Worm (Caenorhabditis elegans): ENCODE results near the gene F36H5.14.

F36H5.14 gene

ce11 chrII:1742535-1742934, 32.8 kb upstream of the F36H5.14 start, which contains the start of gene F36H5.12:
Gene F36H5.12 (plus strand): TSS chrII:1742835.
- no peak for TF ChIP-seq daf-12 (tag; optimal IDR thresholded peaks at IDR 0.05)
- no peak for TF ChIP-seq nhr-11 (tag; optimal IDR thresholded peaks at IDR 0.05)
- TF ChIP-seq elt-1 (tag; optimal IDR thresholded peaks at IDR 0.05), result no peak
- TF ChIP-seq nhr-77 (tag; optimal IDR thresholded peaks at IDR 0.05), result no peak
- TF ChIP-seq nhr-25 (tag; optimal IDR thresholded peaks at IDR 0.05), result no peak
- no peak for TF ChIP-seq skn-1 (tag; optimal IDR thresholded peaks at IDR 0.05)
- no peak for TF ChIP-seq egl-5 (tag; optimal IDR thresholded peaks at IDR 0.05)
- no peak for TF ChIP-seq fos-1 (tag; optimal IDR thresholded peaks at IDR 0.05)
- no peak for TF ChIP-seq sea-2 (GFP tag; optimal IDR thresholded peaks at IDR 0.05)
- no peak for TF ChIP-seq pha-4 (tag; optimal IDR thresholded peaks at IDR 0.05)
- no peak for TF ChIP-seq tbx-2 (tag; optimal IDR thresholded peaks at IDR 0.05)
- no peak for TF ChIP-seq R02D3.7 (tag; optimal IDR thresholded peaks at IDR 0.05)
- TF ChIP-seq ceh-82 (tag; optimal IDR thresholded peaks at IDR 0.05), result no peak
- TF ChIP-seq nfya-1 (tag; optimal IDR thresholded peaks at IDR 0.05; ENCODE audit: insufficient read depth), result no peak
- TF ChIP-seq fkh-10 (GFP tag; optimal IDR thresholded peaks at IDR 0.05), result no peak
- no peak for TF ChIP-seq jun-1 (tag; optimal IDR thresholded peaks at IDR 0.05)
- TF ChIP-seq snpc-4 (tag; optimal IDR thresholded peaks at IDR 0.05), result no peak

- TF ChIP-seq pqm-1 (tag; optimal IDR thresholded peaks at IDR 0.05) (no peak), hmg-11 (tag; optimal IDR thresholded peaks at IDR 0.05) (no peak), fkh-2 (tag; optimal IDR thresholded peaks at IDR 0.05) (no peak), aly-2 (tag; optimal IDR thresholded peaks at IDR 0.05) (no peak), elt-3 (tag; optimal IDR thresholded peaks at IDR 0.05) (no peak), nhr-25 (tag; optimal IDR thresholded peaks at IDR 0.05) (no peak), fos-1 (tag; optimal IDR thresholded peaks at IDR 0.05) (no peak), ztf-11 (tag; optimal IDR thresholded peaks at IDR 0.05) (no peak), nhr-11 (tag; optimal IDR thresholded peaks at IDR 0.05) (no peak), ceh-16 (tag; optimal IDR thresholded peaks at IDR 0.05) (no peak)
Observed at ce11 chrII:1744183-1744582, 31.2 kb upstream of the F36H5.14 start, which contains the start of gene clec-19. Gene clec-19 (plus strand): TSS chrII:1744483.

ce11 chrII:1750413-1750812, 24.9 kb upstream of the F36H5.14 start, which contains the start of the genes F36H5.13 and F36H5.8:
Gene F36H5.13 (minus strand): TSS chrII:1750513.
Gene F36H5.8 (minus strand): TSS chrII:1750686.
- TF ChIP-seq lin-15B (tag; optimal IDR thresholded peaks at IDR 0.05), result no peak
- no peak for TF ChIP-seq ceh-9 (tag; optimal IDR thresholded peaks at IDR 0.05)
- no peak for TF ChIP-seq nhr-77 (tag; optimal IDR thresholded peaks at IDR 0.05)
- TF ChIP-seq nhr-12 (tag; optimal IDR thresholded peaks at IDR 0.05), result no peak
- TF ChIP-seq nhr-76 (tag; optimal IDR thresholded peaks at IDR 0.05), result no peak
- TF ChIP-seq elt-2 (tag; optimal IDR thresholded peaks at IDR 0.05), result no peak
- TF ChIP-seq ceh-16 (tag; optimal IDR thresholded peaks at IDR 0.05), result no peak
- no peak for TF ChIP-seq egl-27 (tag; optimal IDR thresholded peaks at IDR 0.05)
- TF ChIP-seq lsy-12 (tag; optimal IDR thresholded peaks at IDR 0.05), result no peak
- no peak for TF ChIP-seq ceh-28 (tag; optimal IDR thresholded peaks at IDR 0.05)
- TF ChIP-seq zag-1 (tag; optimal IDR thresholded peaks at IDR 0.05), result no peak
- TF ChIP-seq hmg-11 (tag; optimal IDR thresholded peaks at IDR 0.05), result no peak
- TF ChIP-seq nhr-28 (tag; optimal IDR thresholded peaks at IDR 0.05), result no peak
- TF ChIP-seq nhr-23 (tag; optimal IDR thresholded peaks at IDR 0.05), result no peak
- TF ChIP-seq nhr-25 (tag; optimal IDR thresholded peaks at IDR 0.05), result no peak
- TF ChIP-seq skn-1 (tag; optimal IDR thresholded peaks at IDR 0.05), result no peak
- TF ChIP-seq jun-1 (tag; optimal IDR thresholded peaks at IDR 0.05), result no peak
- TF ChIP-seq unc-39 (tag; optimal IDR thresholded peaks at IDR 0.05), result no peak

ce11 chrII:1752990-1753389, 22.3 kb upstream of the F36H5.14 start, which contains the start of gene F36H5.9:
Gene F36H5.9 (minus strand): TSS chrII:1753090.
- no peak for TF ChIP-seq nhr-67 (tag; optimal IDR thresholded peaks at IDR 0.05)
- TF ChIP-seq ceh-16 (tag; optimal IDR thresholded peaks at IDR 0.05), result no peak
- no peak for TF ChIP-seq ZK546.5 (tag; optimal IDR thresholded peaks at IDR 0.05)
- TF ChIP-seq aly-2 (tag; optimal IDR thresholded peaks at IDR 0.05), result no peak
- no peak for TF ChIP-seq ceh-9 (tag; optimal IDR thresholded peaks at IDR 0.05)
- no peak for TF ChIP-seq ceh-82 (tag; optimal IDR thresholded peaks at IDR 0.05)
- no peak for TF ChIP-seq ztf-4 (tag; optimal IDR thresholded peaks at IDR 0.05)
- TF ChIP-seq lin-15B (tag; optimal IDR thresholded peaks at IDR 0.05), result no peak

Data from whole organism, L3 larva.